Worm (Caenorhabditis elegans) whole organism, midembryonic: ENCODE data around the gene ZK721.3.

Experiments
- T22C8.4 ChIP-seq: fragments of 200-800 bp; sonication (Bioruptor generic); IDR thresholded peaks from 2 replicates; pipeline ENCODE4 v1.3.6; 2022; ENCODE audit warnings: missing genetic modification characterization, missing compliant biosample characterization
- cog-1 ChIP-seq: sonication (generic microtip); optimal IDR thresholded peaks from 2 replicates; lab custom pipeline; 2016; ENCODE audit warnings: missing genetic modification characterization, missing compliant biosample characterization
- flt-1 ChIP-seq: fragments of 200-800 bp; sonication (Bioruptor generic); IDR thresholded peaks from 2 replicates; pipeline ENCODE4 v1.3.6; 2022; ENCODE audit warnings: missing genetic modification characterization, missing compliant biosample characterization
- klf-2 ChIP-seq: fragments of 200-800 bp; sonication (Bioruptor generic); conservative IDR thresholded peaks from 2 replicates; pipeline ENCODE4 v1.3.6; 2022; ENCODE audit warnings: missing genetic modification reagents, missing genetic modification characterization, missing compliant biosample characterization
- med-1 ChIP-seq: sonication (generic microtip); optimal IDR thresholded peaks from 2 replicates; lab custom pipeline; 2017; ENCODE audit warnings: missing genetic modification characterization, mild to moderate bottlenecking, missing compliant biosample characterization, antibody characterized with exemption, missing genetic modification reagents; ENCODE audit not compliant: insufficient read depth
- ref-1 ChIP-seq: fragments of 200-800 bp; sonication (Bioruptor generic); conservative IDR thresholded peaks from 2 replicates; pipeline ENCODE4 v1.3.6; 2022; ENCODE audit warnings: missing genetic modification reagents, missing genetic modification characterization, missing compliant biosample characterization
- tab-1 ChIP-seq: fragments of 200-800 bp; sonication (Bioruptor generic); IDR thresholded peaks from 2 replicates; pipeline ENCODE4 v1.3.6; 2022; ENCODE audit warnings: missing genetic modification characterization, missing compliant biosample characterization
- ztf-23 ChIP-seq: fragments of 200-800 bp; sonication (Bioruptor generic); IDR thresholded peaks from 2 replicates; pipeline ENCODE4 v1.3.6; 2022; ENCODE audit warnings: missing genetic modification reagents, missing genetic modification characterization, missing compliant biosample characterization
- ztf-29 ChIP-seq: fragments of 200-800 bp; sonication (Bioruptor generic); IDR thresholded peaks from 2 replicates; pipeline ENCODE4 v1.3.6; 2022; ENCODE audit warnings: missing genetic modification reagents, missing genetic modification characterization, missing compliant biosample characterization

Gene ZK721.3

ce11 chrX:8750660-8751059, 33.7 kb upstream of the ZK721.3 start, which contains the start of gene asns-2:
asns-2 (minus strand) TSS chrX:8750941.
- TF ChIP-seq tab-1 (GFP tag; lab: Robert Waterston, UW) (no peak), cog-1 (tag; lab: Kevin White, UChicago) (no peak), ref-1 (no peak)

ce11 chrX:8752546-8752945, 31.8 kb upstream of the ZK721.3 start:
- no peak for TF ChIP-seq ztf-23 (GFP tag; lab: Robert Waterston, UW)
- TF ChIP-seq ref-1, result no peak
- TF ChIP-seq cog-1 (tag; lab: Kevin White, UChicago), result no peak
- TF ChIP-seq tab-1 (GFP tag; lab: Robert Waterston, UW), result no peak
- TF ChIP-seq klf-2 (GFP tag; lab: Robert Waterston, UW), result no peak
- no peak for TF ChIP-seq flt-1
- no peak for TF ChIP-seq T22C8.4 (GFP tag; lab: Robert Waterston, UW)
- no peak for TF ChIP-seq med-1 (GFP tag; lab: Kevin White, UChicago)
- TF ChIP-seq ztf-29 (GFP tag; lab: Robert Waterston, UW), result no peak

ce11 chrX:8754285-8754795, 30.0 kb upstream of the ZK721.3 start:
- TF ChIP-seq flt-1 (no peak), ztf-23 (GFP tag; lab: Robert Waterston, UW) (no peak), med-1 (GFP tag; lab: Kevin White, UChicago) (no peak), klf-2 (GFP tag; lab: Robert Waterston, UW) (no peak), cog-1 (tag; lab: Kevin White, UChicago) (no peak), ztf-29 (GFP tag; lab: Robert Waterston, UW) (no peak), tab-1 (GFP tag; lab: Robert Waterston, UW) (no peak), T22C8.4 (GFP tag; lab: Robert Waterston, UW) (no peak), ref-1 (no peak)

ce11 chrX:8755987-8756386, 28.3 kb upstream of the ZK721.3 start:
- TF ChIP-seq T22C8.4 (GFP tag; lab: Robert Waterston, UW) (no peak), med-1 (GFP tag; lab: Kevin White, UChicago) (no peak), ztf-29 (GFP tag; lab: Robert Waterston, UW) (no peak)

- TF ChIP-seq cog-1 (tag; lab: Kevin White, UChicago), result no peak
- TF ChIP-seq ztf-23 (GFP tag; lab: Robert Waterston, UW), result no peak
- TF ChIP-seq T22C8.4 (GFP tag; lab: Robert Waterston, UW), result no peak
- TF ChIP-seq med-1 (GFP tag; lab: Kevin White, UChicago), result no peak
- no peak for TF ChIP-seq flt-1
- no peak for TF ChIP-seq ztf-29 (GFP tag; lab: Robert Waterston, UW)
- no peak for TF ChIP-seq tab-1 (GFP tag; lab: Robert Waterston, UW)
- TF ChIP-seq klf-2 (GFP tag; lab: Robert Waterston, UW), result no peak
- no peak for TF ChIP-seq ref-1
These were observed 23.3 kb upstream of the ZK721.3 start for ce11 chrX:8761060-8761459.

- TF ChIP-seq tab-1 (GFP tag; lab: Robert Waterston, UW), result no peak
- no peak for TF ChIP-seq cog-1 (tag; lab: Kevin White, UChicago)
- TF ChIP-seq ztf-29 (GFP tag; lab: Robert Waterston, UW), result no peak
- TF ChIP-seq med-1 (GFP tag; lab: Kevin White, UChicago), result no peak
- TF ChIP-seq ztf-23 (GFP tag; lab: Robert Waterston, UW), result no peak
- TF ChIP-seq T22C8.4 (GFP tag; lab: Robert Waterston, UW), result no peak
- TF ChIP-seq klf-2 (GFP tag; lab: Robert Waterston, UW), result no peak
- no peak for TF ChIP-seq flt-1
- no peak for TF ChIP-seq ref-1
These were observed 22.8 kb upstream of the ZK721.3 start, which contains the start of gene M02D8.5 for ce11 chrX:8761497-8761896. M02D8.5 (minus strand) TSS chrX:8761597.

ce11 chrX:8762927-8763326, 21.4 kb upstream of the ZK721.3 start:
- TF ChIP-seq tab-1 (GFP tag; lab: Robert Waterston, UW), result no peak
- TF ChIP-seq ztf-23 (GFP tag; lab: Robert Waterston, UW), result no peak
- TF ChIP-seq med-1 (GFP tag; lab: Kevin White, UChicago), result no peak
- TF ChIP-seq ref-1, result no peak
- TF ChIP-seq ztf-29 (GFP tag; lab: Robert Waterston, UW), result no peak
- no peak for TF ChIP-seq T22C8.4 (GFP tag; lab: Robert Waterston, UW)
- TF ChIP-seq flt-1, result no peak
- TF ChIP-seq cog-1 (tag; lab: Kevin White, UChicago), result no peak

ce11 chrX:8763607-8764006, 20.7 kb upstream of the ZK721.3 start, which contains the start of gene zig-12:
zig-12 (plus strand) TSS chrX:8763907.
- TF ChIP-seq T22C8.4 (GFP tag; lab: Robert Waterston, UW) (no peak), cog-1 (tag; lab: Kevin White, UChicago) (no peak), klf-2 (GFP tag; lab: Robert Waterston, UW) (no peak), flt-1 (no peak), med-1 (GFP tag; lab: Kevin White, UChicago) (no peak), ztf-23 (GFP tag; lab: Robert Waterston, UW) (no peak), tab-1 (GFP tag; lab: Robert Waterston, UW) (no peak), ztf-29 (GFP tag; lab: Robert Waterston, UW) (no peak), ref-1 (no peak)

- TF ChIP-seq ztf-23 (GFP tag; lab: Robert Waterston, UW) (no peak), ref-1 (no peak), T22C8.4 (GFP tag; lab: Robert Waterston, UW) (no peak)
These were observed 20.3 kb upstream of the ZK721.3 start for ce11 chrX:8764044-8764443.

- TF ChIP-seq cog-1 (tag; lab: Kevin White, UChicago) (no peak), T22C8.4 (GFP tag; lab: Robert Waterston, UW) (no peak), tab-1 (GFP tag; lab: Robert Waterston, UW) (no peak), ref-1 (no peak), ztf-23 (GFP tag; lab: Robert Waterston, UW) (no peak), klf-2 (GFP tag; lab: Robert Waterston, UW) (no peak), ztf-29 (GFP tag; lab: Robert Waterston, UW) (no peak), med-1 (GFP tag; lab: Kevin White, UChicago) (no peak), flt-1 (no peak)
These were observed 14.0 kb upstream of the ZK721.3 start for ce11 chrX:8770316-8770715.
